Worm (Caenorhabditis elegans): Measurements from ENCODE around the gene Y43D4A.5.

Y43D4A.5 gene

ce11 chrIV:16775029-16775428, 526 bp upstream of the Y43D4A.5 start:
- no peak for TF ChIP-seq nhr-77 (tag; optimal IDR thresholded peaks at IDR 0.05)
- no peak for TF ChIP-seq elt-3 (tag; optimal IDR thresholded peaks at IDR 0.05)
- TF ChIP-seq snpc-4 (tag; optimal IDR thresholded peaks at IDR 0.05): no peak
- no peak for TF ChIP-seq ztf-4 (tag; optimal IDR thresholded peaks at IDR 0.05)
- TF ChIP-seq mdl-1 (tag; optimal IDR thresholded peaks at IDR 0.05): no peak
- TF ChIP-seq nhr-237 (tag; optimal IDR thresholded peaks at IDR 0.05): no peak
- peak; percentile 10 for TF ChIP-seq fos-1 (tag; optimal IDR thresholded peaks at IDR 0.05)
- no peak for TF ChIP-seq sma-9 (GFP tag; optimal IDR thresholded peaks at IDR 0.05)
- TF ChIP-seq sma-9 (tag; optimal IDR thresholded peaks at IDR 0.05): no peak
- TF ChIP-seq sma-3 (GFP tag; optimal IDR thresholded peaks at IDR 0.05): peak; percentile 27
- TF ChIP-seq ZK546.5 (tag; optimal IDR thresholded peaks at IDR 0.05): no peak

- TF ChIP-seq nhr-21 (tag; optimal IDR thresholded peaks at IDR 0.05) (peak; percentile 14), crh-2 (tag; optimal IDR thresholded peaks at IDR 0.05) (peak; percentile 37), lin-11 (tag; optimal IDR thresholded peaks at IDR 0.05) (peak; percentile 3), Y55F3AM.14 (GFP tag; optimal IDR thresholded peaks at IDR 0.05) (no peak), unc-62 (GFP tag; optimal IDR thresholded peaks at IDR 0.05) (no peak), nhr-6 (tag; optimal IDR thresholded peaks at IDR 0.05) (no peak), nhr-11 (tag; optimal IDR thresholded peaks at IDR 0.05) (peak; percentile 5), unc-55 (GFP tag; optimal IDR thresholded peaks at IDR 0.05) (peak; percentile 66)
These were observed 370 bp downstream of the Y43D4A.5 start for ce11 chrIV:16775925-16776324.

- TF ChIP-seq lsy-2 (tag; optimal IDR thresholded peaks at IDR 0.05) (no peak), nhr-129 (tag; optimal IDR thresholded peaks at IDR 0.05) (no peak), elt-1 (tag; optimal IDR thresholded peaks at IDR 0.05) (no peak), nhr-12 (tag; optimal IDR thresholded peaks at IDR 0.05) (no peak), crh-2 (tag; optimal IDR thresholded peaks at IDR 0.05) (no peak), mab-5 (tag; optimal IDR thresholded peaks at IDR 0.05) (no peak), sma-9 (GFP tag; optimal IDR thresholded peaks at IDR 0.05) (no peak), sma-9 (tag; optimal IDR thresholded peaks at IDR 0.05) (no peak), lin-39 (tag; optimal IDR thresholded peaks at IDR 0.05) (no peak), nhr-237 (tag; optimal IDR thresholded peaks at IDR 0.05) (no peak)
These were observed 1.4 kb downstream of the Y43D4A.5 start for ce11 chrIV:16776915-16777314.

ce11 chrIV:16777758-16778157, 2.2 kb downstream of the Y43D4A.5 start:
- TF ChIP-seq ztf-1 (GFP tag; conservative IDR thresholded peaks at IDR 0.05) (no peak), unc-55 (GFP tag; optimal IDR thresholded peaks at IDR 0.05) (no peak), gmeb-1 (tag; optimal IDR thresholded peaks at IDR 0.05) (no peak), ZK546.5 (tag; optimal IDR thresholded peaks at IDR 0.05) (no peak), nhr-77 (tag; optimal IDR thresholded peaks at IDR 0.05) (no peak), nhr-11 (tag; optimal IDR thresholded peaks at IDR 0.05) (no peak)

- no peak for TF ChIP-seq unc-39 (tag; optimal IDR thresholded peaks at IDR 0.05)
- no peak for TF ChIP-seq lin-11 (tag; optimal IDR thresholded peaks at IDR 0.05)
- TF ChIP-seq zag-1 (tag; optimal IDR thresholded peaks at IDR 0.05): no peak
- no peak for TF ChIP-seq elt-1 (tag; optimal IDR thresholded peaks at IDR 0.05)
- TF ChIP-seq skn-1 (tag; optimal IDR thresholded peaks at IDR 0.05): no peak
- no peak for TF ChIP-seq sem-4 (tag; optimal IDR thresholded peaks at IDR 0.05)
- TF ChIP-seq ceh-82 (tag; optimal IDR thresholded peaks at IDR 0.05): no peak
- no peak for TF ChIP-seq ama-1 (optimal IDR thresholded peaks at IDR 0.05)
- no peak for TF ChIP-seq nhr-129 (tag; optimal IDR thresholded peaks at IDR 0.05)
- TF ChIP-seq sma-3 (GFP tag; optimal IDR thresholded peaks at IDR 0.05): no peak
- TF ChIP-seq blmp-1 (tag; optimal IDR thresholded peaks at IDR 0.05; ENCODE audit: insufficient read depth): no peak
- no peak for TF ChIP-seq crh-2 (tag; optimal IDR thresholded peaks at IDR 0.05)
These were observed 3.1 kb downstream of the Y43D4A.5 start for ce11 chrIV:16778644-16779043.

- no peak for TF ChIP-seq ceh-16 (tag; optimal IDR thresholded peaks at IDR 0.05)
- TF ChIP-seq ama-1 (optimal IDR thresholded peaks at IDR 0.05): no peak
- TF ChIP-seq lin-39 (tag; optimal IDR thresholded peaks at IDR 0.05): no peak
- TF ChIP-seq egl-27 (tag; optimal IDR thresholded peaks at IDR 0.05): no peak
- TF ChIP-seq sem-4 (tag; optimal IDR thresholded peaks at IDR 0.05): no peak
- no peak for TF ChIP-seq nhr-6 (tag; optimal IDR thresholded peaks at IDR 0.05)
- TF ChIP-seq nhr-237 (tag; optimal IDR thresholded peaks at IDR 0.05): no peak
- no peak for TF ChIP-seq nhr-10 (tag; optimal IDR thresholded peaks at IDR 0.05)
- no peak for TF ChIP-seq elt-3 (tag; optimal IDR thresholded peaks at IDR 0.05)
- TF ChIP-seq nhr-25 (tag; optimal IDR thresholded peaks at IDR 0.05): no peak
- no peak for TF ChIP-seq blmp-1 (tag; optimal IDR thresholded peaks at IDR 0.05; ENCODE audit: insufficient read depth)
- TF ChIP-seq nhr-129 (tag; optimal IDR thresholded peaks at IDR 0.05): no peak
- TF ChIP-seq unc-62 (GFP tag; optimal IDR thresholded peaks at IDR 0.05): no peak
These were observed 11.5 kb downstream of the Y43D4A.5 start, which contains the start of gene Y43D4A.6 for ce11 chrIV:16787024-16787423. TSS of gene Y43D4A.6 (plus strand) at chrIV:16787324.

Data from whole organism, L2 larva.